Worm (Caenorhabditis elegans) whole organism, L2 larva: Measurements from ENCODE around the gene F41G4.8.
A peak's percentile ranks its signal among the peaks of the same experiment; 100 is the strongest.

ENCODE experiments used
- nhr-10 ChIP-seq: sonication (generic microtip); optimal IDR thresholded peaks from 2 replicates; lab custom pipeline; 2017; ENCODE audit warnings: missing biosample characterization, missing genetic modification characterization
- unc-55 ChIP-seq: fragments of 150-350 bp; sonication (generic microtip); optimal IDR thresholded peaks from 3 replicates; lab custom pipeline; 2014; ENCODE audit warnings: missing biosample characterization, missing genetic modification reagents, missing genetic modification characterization

- TF ChIP-seq nhr-10: no peak
- TF ChIP-seq unc-55: peak; percentile 92
Measured at ce11 chrX:16796826-16797225, 48.0 kb downstream of the F41G4.8 start.
